Worm (Caenorhabditis elegans): ENCODE measurements around the gene ZK938.12.

DNA sequence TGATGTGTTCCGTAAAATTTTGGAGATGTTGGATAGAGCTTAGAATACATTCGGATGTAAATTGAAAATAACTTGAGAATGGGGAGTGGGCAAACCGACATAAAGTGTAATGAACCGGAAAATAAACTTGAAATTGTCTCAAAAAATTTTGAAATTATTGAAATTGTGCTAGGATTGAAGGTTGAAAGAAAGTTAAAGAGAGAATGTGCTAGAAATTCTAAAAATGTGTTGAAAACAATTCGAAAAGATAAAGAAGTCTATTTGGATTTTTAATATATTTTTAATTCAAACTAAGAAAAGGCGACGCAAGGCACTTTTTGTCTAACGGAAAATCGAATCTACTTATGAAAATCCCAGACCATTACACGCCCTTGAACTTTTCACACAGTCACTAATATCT lies 2.7 kb downstream of the ZK938.12 start, which contains the start of gene ZK938.3:
- no peak for TF ChIP-seq flt-1 (GFP tag; IDR thresholded peaks at IDR 0.05)
- TF ChIP-seq tab-1 (GFP tag; IDR thresholded peaks at IDR 0.05): no peak
- no peak for TF ChIP-seq klf-2 (GFP tag; conservative IDR thresholded peaks at IDR 0.05)
- no peak for TF ChIP-seq cog-1 (tag; optimal IDR thresholded peaks at IDR 0.05)
- TF ChIP-seq ztf-29 (GFP tag; IDR thresholded peaks at IDR 0.05): no peak
- no peak for TF ChIP-seq ref-1 (GFP tag; conservative IDR thresholded peaks at IDR 0.05)
- TF ChIP-seq med-1 (GFP tag; optimal IDR thresholded peaks at IDR 0.05; ENCODE audit: insufficient read depth): no peak

Measured in whole organism, midembryonic.